Fruit fly (Drosophila melanogaster) Kc167 (cell line): ENCODE data around the gene vir-1.

Source experiments
- Myc ChIP-seq: fragments of >200 bp; optimal IDR thresholded peaks from 2 replicates; lab custom pipeline; 2017; ENCODE audit warnings: missing external identifiers
- psq ChIP-seq: fragments of >200 bp; optimal IDR thresholded peaks from 2 replicates; lab custom pipeline; 2017; ENCODE audit warnings: missing external identifiers

- TF ChIP-seq Myc (no peak), psq (lab: Kevin White, UChicago) (no peak)
Observed at dm6 chr2L:12415485-12416137, 7.6 kb downstream of the vir-1 start.
